Fruit fly (Drosophila melanogaster): ENCODE data around the gene Men-b.

Gene Men-b

DNA sequence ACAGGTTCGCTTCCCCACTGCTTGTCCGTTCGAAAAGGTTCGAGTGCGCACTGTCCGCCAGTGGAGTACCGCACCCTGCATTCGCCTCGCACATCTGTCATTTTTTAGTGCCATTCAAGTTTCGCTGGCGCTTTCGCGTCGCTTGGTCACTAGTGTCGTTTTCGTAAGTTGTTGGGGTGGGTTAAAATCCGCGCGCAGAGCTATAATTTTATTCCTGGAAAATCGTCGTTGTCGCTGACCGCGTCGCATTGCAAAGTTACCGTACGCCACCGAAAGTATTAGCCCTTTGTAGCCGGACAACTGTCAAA is at the start of gene Men-b:
Men-b (plus strand) TSS at position 147 of the 308 bp plus-strand sequence.
- TF ChIP-seq bab1 (GFP tag; optimal IDR thresholded peaks at IDR 0.05) (peak; percentile 20), CG7101 (tag; optimal IDR thresholded peaks at IDR 0.05) (no peak), cic (GFP tag; optimal IDR thresholded peaks at IDR 0.05) (peak; percentile 28), CG5204 (GFP tag; optimal IDR thresholded peaks at IDR 0.05) (no peak), cnc (optimal IDR thresholded peaks at IDR 0.05) (no peak), tj (GFP tag; optimal IDR thresholded peaks at IDR 0.05) (no peak)

dm6 chr3R:27105439-27105838 is 46.0 kb upstream of the Men-b start:
- TF ChIP-seq CG7101 (tag; optimal IDR thresholded peaks at IDR 0.05): no peak

- TF ChIP-seq CG33017 (tag; optimal IDR thresholded peaks at IDR 0.05) (no peak), kay (GFP tag; ENCODE audit: borderline replicate concordance) (no peak), CG11617 (GFP tag; optimal IDR thresholded peaks at IDR 0.05) (no peak), tj (GFP tag; optimal IDR thresholded peaks at IDR 0.05) (no peak), Crg-1 (GFP tag; optimal IDR thresholded peaks at IDR 0.05) (no peak), Clk (GFP tag; optimal IDR thresholded peaks at IDR 0.05) (no peak), CG14711 (tag; optimal IDR thresholded peaks at IDR 0.05) (no peak), CG1620 (GFP tag; optimal IDR thresholded peaks at IDR 0.05) (no peak), CG7045 (GFP tag; optimal IDR thresholded peaks at IDR 0.05) (no peak), bab1 (GFP tag; optimal IDR thresholded peaks at IDR 0.05) (no peak), CG7101 (tag; optimal IDR thresholded peaks at IDR 0.05) (no peak), Mnt (GFP tag; optimal IDR thresholded peaks at IDR 0.05) (no peak), Hr96 (GFP tag; optimal IDR thresholded peaks at IDR 0.05) (no peak), CG5204 (GFP tag; optimal IDR thresholded peaks at IDR 0.05) (no peak), pad (GFP tag; optimal IDR thresholded peaks at IDR 0.05) (no peak), ovo (GFP tag; optimal IDR thresholded peaks at IDR 0.05) (no peak), cnc (optimal IDR thresholded peaks at IDR 0.05) (no peak), toe (GFP tag; optimal IDR thresholded peaks at IDR 0.05) (no peak), cic (GFP tag; optimal IDR thresholded peaks at IDR 0.05) (no peak)
These were observed 45.2 kb upstream of the Men-b start, which contains the start of gene CAH9 for dm6 chr3R:27106134-27106694. Gene CAH9, minus strand, starts transcription at chr3R:27106184.

DNA sequence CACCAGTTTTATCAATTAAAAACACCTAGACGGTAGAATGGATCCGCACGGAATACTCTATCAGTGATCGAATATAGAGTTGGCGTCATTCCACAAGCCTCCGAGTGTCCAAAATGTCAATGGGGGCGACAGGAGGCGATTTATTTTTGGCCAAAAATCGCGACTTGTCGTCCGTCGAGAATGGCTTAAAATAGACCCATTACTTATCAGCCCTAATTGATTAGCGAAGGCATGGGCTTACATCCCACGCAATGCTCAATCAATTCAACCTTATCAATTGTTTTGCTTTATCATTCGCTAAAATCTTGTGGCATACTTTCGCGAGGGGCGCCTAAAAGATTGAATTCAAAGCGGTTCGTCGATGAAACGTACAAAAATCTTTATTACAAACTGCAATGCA is 43.4 kb upstream of the Men-b start:
- TF ChIP-seq kay (GFP tag; ENCODE audit: borderline replicate concordance) (no peak), pad (GFP tag; optimal IDR thresholded peaks at IDR 0.05) (no peak), CG7101 (tag; optimal IDR thresholded peaks at IDR 0.05) (no peak), CG1620 (GFP tag; optimal IDR thresholded peaks at IDR 0.05) (no peak), CG14711 (tag; optimal IDR thresholded peaks at IDR 0.05) (no peak), Hr96 (GFP tag; optimal IDR thresholded peaks at IDR 0.05) (no peak), Mnt (GFP tag; optimal IDR thresholded peaks at IDR 0.05) (no peak), CG7045 (GFP tag; optimal IDR thresholded peaks at IDR 0.05) (no peak), Crg-1 (GFP tag; optimal IDR thresholded peaks at IDR 0.05) (no peak), cic (GFP tag; optimal IDR thresholded peaks at IDR 0.05) (no peak), bab1 (GFP tag; optimal IDR thresholded peaks at IDR 0.05) (no peak)

- TF ChIP-seq Hr96 (GFP tag; optimal IDR thresholded peaks at IDR 0.05): no peak
- TF ChIP-seq CG1620 (GFP tag; optimal IDR thresholded peaks at IDR 0.05): no peak
- TF ChIP-seq Clk (GFP tag; optimal IDR thresholded peaks at IDR 0.05): no peak
- TF ChIP-seq ovo (GFP tag; optimal IDR thresholded peaks at IDR 0.05): no peak
These were observed 42.0 kb upstream of the Men-b start for dm6 chr3R:27109458-27109857.

DNA sequence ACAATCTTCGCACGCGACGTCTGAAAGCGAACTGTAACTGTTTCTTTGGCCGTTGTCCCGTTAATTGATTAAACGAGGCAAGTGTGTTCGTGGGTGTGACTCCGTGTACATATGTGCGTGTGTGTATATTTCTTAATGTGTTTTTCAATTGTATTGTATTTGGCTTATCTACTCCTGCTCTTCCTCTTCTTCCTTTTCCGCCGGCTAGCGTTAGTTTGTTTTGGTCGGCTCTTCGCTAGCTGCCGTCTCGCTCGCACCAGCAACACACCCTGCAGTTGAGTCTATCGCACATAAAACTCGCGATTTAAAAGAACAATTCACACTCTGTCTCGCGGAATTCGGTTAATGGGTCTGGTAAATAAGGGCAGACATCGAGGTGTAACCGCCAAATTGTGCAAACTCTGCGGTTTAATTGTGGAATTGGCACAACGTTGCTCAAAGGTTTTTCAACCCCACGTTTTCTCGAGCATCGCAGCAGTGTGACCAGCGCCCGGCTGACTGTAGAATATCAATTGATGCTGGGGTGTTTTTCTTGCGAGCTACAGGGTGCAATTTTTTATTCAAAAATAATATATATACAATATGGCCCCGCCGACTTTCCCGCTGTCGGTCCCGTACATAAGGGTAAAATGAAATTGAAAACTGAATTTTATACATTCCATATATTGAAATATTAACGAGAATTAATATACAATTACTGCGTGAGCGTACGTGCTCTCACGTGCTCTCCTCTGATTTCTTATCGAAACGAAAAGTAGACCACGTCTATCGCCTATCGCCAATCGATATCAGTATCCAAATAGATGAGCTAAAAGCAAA is 39.5 kb upstream of the Men-b start, which contains the start of the genes gb and CG5815:
gb (minus strand) TSS at position 487 of the 819 bp plus-strand sequence.
CG5815 (plus strand) TSS at position 783 of the 819 bp plus-strand sequence.
- peak; percentile 96 for TF ChIP-seq cic (GFP tag; optimal IDR thresholded peaks at IDR 0.05)
- peak; percentile 91 for TF ChIP-seq CG7045 (GFP tag; optimal IDR thresholded peaks at IDR 0.05)
- peak; percentile 92 for TF ChIP-seq bab1 (GFP tag; optimal IDR thresholded peaks at IDR 0.05)
- TF ChIP-seq CG1620 (GFP tag; optimal IDR thresholded peaks at IDR 0.05): peak; percentile 91
- TF ChIP-seq pad (GFP tag; optimal IDR thresholded peaks at IDR 0.05): peak; percentile 76
- TF ChIP-seq CG33017 (tag; optimal IDR thresholded peaks at IDR 0.05): peak; percentile 85
- peak; percentile 84 for TF ChIP-seq Hr96 (GFP tag; optimal IDR thresholded peaks at IDR 0.05)
- peak; percentile 90 for TF ChIP-seq CG12768 (GFP tag; optimal IDR thresholded peaks at IDR 0.05)
- TF ChIP-seq Mnt (GFP tag; optimal IDR thresholded peaks at IDR 0.05): peak; percentile 90
- no peak for TF ChIP-seq kay (GFP tag; ENCODE audit: borderline replicate concordance)
- peak; percentile 93 for TF ChIP-seq toe (GFP tag; optimal IDR thresholded peaks at IDR 0.05)
- TF ChIP-seq cnc (optimal IDR thresholded peaks at IDR 0.05): no peak
- peak; percentile 86 for TF ChIP-seq tj (GFP tag; optimal IDR thresholded peaks at IDR 0.05)
- peak; percentile 88 for TF ChIP-seq CG5204 (GFP tag; optimal IDR thresholded peaks at IDR 0.05)
- TF ChIP-seq CG7101 (tag; optimal IDR thresholded peaks at IDR 0.05): peak; percentile 86
- peak; percentile 85 for TF ChIP-seq CG14711 (tag; optimal IDR thresholded peaks at IDR 0.05)
- peak; percentile 81 for TF ChIP-seq ovo (GFP tag; optimal IDR thresholded peaks at IDR 0.05)
- peak; percentile 83 for TF ChIP-seq Clk (GFP tag; optimal IDR thresholded peaks at IDR 0.05)
- TF ChIP-seq CG11617 (GFP tag; optimal IDR thresholded peaks at IDR 0.05): peak; percentile 90
- TF ChIP-seq Crg-1 (GFP tag; optimal IDR thresholded peaks at IDR 0.05): peak; percentile 83

Measured in whole organism, adult.